Worm (Caenorhabditis elegans): ENCODE results near the gene pas-2.

DNA sequence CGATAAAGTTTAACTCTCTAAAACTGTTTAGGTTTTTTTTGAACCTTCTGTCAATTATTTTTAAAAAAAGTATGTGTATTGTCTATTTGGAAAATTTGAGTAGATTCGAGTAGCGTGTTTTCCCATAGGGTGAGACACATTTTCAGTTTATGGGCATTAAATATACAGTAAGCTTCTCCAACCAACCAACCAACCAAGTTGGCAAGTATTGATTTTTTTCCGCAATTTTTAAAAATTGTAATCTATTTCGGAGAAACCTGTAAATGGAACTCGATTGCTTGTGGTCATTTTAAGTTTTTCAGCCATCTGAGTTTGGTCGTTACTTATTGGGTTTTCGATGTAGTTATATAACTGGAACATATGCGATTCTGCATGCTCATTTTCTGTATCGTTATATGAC is 25.1 kb upstream of the pas-2 start, which contains the start of gene srj-21:
- TF ChIP-seq fkh-10 (GFP tag; optimal IDR thresholded peaks at IDR 0.05), result no peak
- no peak for TF ChIP-seq nhr-77 (tag; optimal IDR thresholded peaks at IDR 0.05)
- no peak for TF ChIP-seq mdt-29 (GFP tag; IDR thresholded peaks at IDR 0.05)
- TF ChIP-seq zag-1 (tag; optimal IDR thresholded peaks at IDR 0.05), result no peak
- TF ChIP-seq fos-1 (tag; optimal IDR thresholded peaks at IDR 0.05), result no peak
- no peak for TF ChIP-seq daf-8 (GFP tag; IDR thresholded peaks at IDR 0.05)
- TF ChIP-seq ceh-32 (tag; optimal IDR thresholded peaks at IDR 0.05; ENCODE audit: poor library complexity), result no peak
- no peak for TF ChIP-seq nhr-42 (GFP tag; IDR thresholded peaks at IDR 0.05)
- no peak for TF ChIP-seq nhr-41 (GFP tag; IDR thresholded peaks at IDR 0.05)
- no peak for TF ChIP-seq snpc-4 (tag; optimal IDR thresholded peaks at IDR 0.05)
- TF ChIP-seq jun-1 (tag; optimal IDR thresholded peaks at IDR 0.05), result no peak
- no peak for TF ChIP-seq ztf-11 (tag; optimal IDR thresholded peaks at IDR 0.05)
- TF ChIP-seq F10B5.3 (tag; optimal IDR thresholded peaks at IDR 0.05), result no peak

Measured in whole organism, L4 larva.